Fruit fly (Drosophila melanogaster) whole organism: Measurements from ENCODE around the gene RasGAP1.

Source experiments
- CG8478 ChIP-seq: fragments of >200 bp; optimal IDR thresholded peaks from 2 replicates; lab custom pipeline; 2018; ENCODE audit warnings: inconsistent platforms
- Dll ChIP-seq: fragments of >200 bp; optimal IDR thresholded peaks from 2 replicates; lab custom pipeline; 2017
- EcR ChIP-seq, 2 experiments: fragments of >200 bp; optimal IDR thresholded peaks; 2 replicates each; lab custom pipeline; 2017; ENCODE audit warnings: missing biosample characterization in 2 of 2, missing genetic modification characterization in 2 of 2, missing genetic modification reagents in 2 of 2
- pan ChIP-seq: fragments of >200 bp; optimal IDR thresholded peaks from 2 replicates; lab custom pipeline; 2017
- psq ChIP-seq: fragments of >200 bp; optimal IDR thresholded peaks from 2 replicates; lab custom pipeline; 2017
- usp ChIP-seq: fragments of >200 bp; optimal IDR thresholded peaks from 2 replicates; lab custom pipeline; 2017; ENCODE audit warnings: missing biosample characterization, missing genetic modification characterization, mixed read lengths

The RasGAP1 gene

dm6 chr3L:9847420-9847977 lies 7.6 kb downstream of the RasGAP1 start:
- TF ChIP-seq EcR (GFP tag; optimal IDR thresholded peaks at IDR 0.05; lab: Kevin White, UChicago) (no peak), pan (lab: Kevin White, UChicago) (no peak), usp (GFP tag; lab: Kevin White, UChicago) (no peak), psq (lab: Kevin White, UChicago) (no peak), Dll (lab: Kevin White, UChicago) (no peak), CG8478 (lab: Kevin White, UChicago) (no peak)

DNA sequence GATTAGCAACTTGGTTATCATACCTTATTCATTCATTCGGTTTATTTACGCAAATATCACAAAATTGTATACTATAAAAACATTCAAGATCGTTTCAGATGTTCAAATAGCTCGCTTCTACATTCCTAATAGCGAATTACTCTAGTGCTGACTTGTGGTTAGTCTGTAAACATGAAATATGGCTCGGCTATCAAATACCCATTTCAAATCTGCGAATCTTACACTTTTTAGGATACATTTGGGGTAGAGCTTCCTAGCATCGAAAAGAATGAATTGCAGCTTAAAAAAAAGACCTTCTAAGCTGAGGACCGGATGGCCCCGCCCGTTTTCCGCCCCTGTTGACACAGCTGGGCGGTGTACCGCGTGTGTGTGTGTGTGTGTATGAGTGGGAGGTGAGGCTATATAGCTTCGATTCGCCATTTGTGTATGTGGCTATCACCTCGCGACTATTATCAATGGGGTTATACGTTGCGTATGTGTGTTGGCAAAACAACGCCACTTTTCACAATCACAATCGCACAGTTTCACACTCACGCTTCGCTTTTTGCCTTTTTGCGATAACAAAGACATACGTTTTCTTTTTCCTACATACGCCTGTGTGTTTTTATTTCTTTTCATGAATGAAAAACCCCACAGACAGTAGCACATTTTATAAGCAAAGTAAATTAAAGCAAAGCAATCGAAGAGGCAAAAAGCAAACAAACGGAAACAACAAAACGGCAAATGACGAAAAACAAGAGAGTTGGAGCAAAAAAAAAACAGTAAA lies 8.3 kb downstream of the RasGAP1 start:
- no peak for TF ChIP-seq usp (GFP tag; lab: Kevin White, UChicago)
- TF ChIP-seq CG8478 (lab: Kevin White, UChicago), result no peak
- no peak for TF ChIP-seq pan (lab: Kevin White, UChicago)
- TF ChIP-seq psq (lab: Kevin White, UChicago), result no peak
- no peak for TF ChIP-seq EcR (GFP tag; optimal IDR thresholded peaks at IDR 0.05; lab: Kevin White, UChicago)
- no peak for TF ChIP-seq Dll (lab: Kevin White, UChicago)

- TF ChIP-seq Dll (lab: Kevin White, UChicago) (no peak), usp (GFP tag; lab: Kevin White, UChicago) (no peak), EcR (GFP tag; optimal IDR thresholded peaks at IDR 0.05; lab: Kevin White, UChicago) (no peak), CG8478 (lab: Kevin White, UChicago) (no peak), pan (lab: Kevin White, UChicago) (no peak), psq (lab: Kevin White, UChicago) (no peak)
Observed at dm6 chr3L:9845980-9846538, 9.0 kb downstream of the RasGAP1 start.

DNA sequence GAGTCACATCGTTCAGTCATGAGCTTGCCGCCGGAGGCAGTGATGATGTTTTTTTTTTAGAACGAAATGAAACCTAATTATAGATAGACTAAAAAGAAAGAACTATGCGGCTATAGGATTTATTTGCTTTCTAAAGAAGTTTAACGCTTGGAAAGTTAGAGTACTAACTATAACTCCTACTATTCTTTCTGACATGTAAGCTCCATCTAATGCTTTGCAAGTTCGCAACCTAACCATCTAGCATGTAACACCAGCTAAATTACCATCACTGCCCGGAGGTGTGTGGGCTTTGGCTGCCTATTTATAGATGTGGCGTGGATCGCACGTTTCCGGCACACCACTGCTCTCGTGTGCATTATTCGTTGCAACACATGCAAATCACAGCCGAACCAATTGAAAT lies 13.0 kb downstream of the RasGAP1 start:
- TF ChIP-seq CG8478 (lab: Kevin White, UChicago) (no peak), usp (GFP tag; lab: Kevin White, UChicago) (no peak), pan (lab: Kevin White, UChicago) (no peak), EcR (GFP tag; optimal IDR thresholded peaks at IDR 0.05; lab: Kevin White, UChicago) (no peak), psq (lab: Kevin White, UChicago) (no peak), Dll (lab: Kevin White, UChicago) (no peak)

dm6 chr3L:9840710-9841109 lies 14.4 kb downstream of the RasGAP1 start:
- TF ChIP-seq usp (GFP tag; lab: Kevin White, UChicago), result no peak
- no peak for TF ChIP-seq CG8478 (lab: Kevin White, UChicago)
- no peak for TF ChIP-seq pan (lab: Kevin White, UChicago)
- no peak for TF ChIP-seq Dll (lab: Kevin White, UChicago)
- no peak for TF ChIP-seq psq (lab: Kevin White, UChicago)
- no peak for TF ChIP-seq EcR (GFP tag; optimal IDR thresholded peaks at IDR 0.05; lab: Kevin White, UChicago)

- no peak for TF ChIP-seq EcR (GFP tag; optimal IDR thresholded peaks at IDR 0.05; lab: Kevin White, UChicago)
- no peak for TF ChIP-seq Dll (lab: Kevin White, UChicago)
- no peak for TF ChIP-seq pan (lab: Kevin White, UChicago)
- no peak for TF ChIP-seq psq (lab: Kevin White, UChicago)
- TF ChIP-seq CG8478 (lab: Kevin White, UChicago), result no peak
- no peak for TF ChIP-seq usp (GFP tag; lab: Kevin White, UChicago)
Observed at dm6 chr3L:9838534-9838933, 16.6 kb downstream of the RasGAP1 start, which contains the start of gene Cdk8. TSS of gene Cdk8 (minus strand) at chr3L:9838670.

- TF ChIP-seq EcR (GFP tag; optimal IDR thresholded peaks at IDR 0.05; lab: Kevin White, UChicago) (no peak), CG8478 (lab: Kevin White, UChicago) (no peak), pan (lab: Kevin White, UChicago) (no peak), Dll (lab: Kevin White, UChicago) (no peak), usp (GFP tag; lab: Kevin White, UChicago) (no peak)
Observed at dm6 chr3L:9837053-9837452, 18.0 kb downstream of the RasGAP1 start.

DNA sequence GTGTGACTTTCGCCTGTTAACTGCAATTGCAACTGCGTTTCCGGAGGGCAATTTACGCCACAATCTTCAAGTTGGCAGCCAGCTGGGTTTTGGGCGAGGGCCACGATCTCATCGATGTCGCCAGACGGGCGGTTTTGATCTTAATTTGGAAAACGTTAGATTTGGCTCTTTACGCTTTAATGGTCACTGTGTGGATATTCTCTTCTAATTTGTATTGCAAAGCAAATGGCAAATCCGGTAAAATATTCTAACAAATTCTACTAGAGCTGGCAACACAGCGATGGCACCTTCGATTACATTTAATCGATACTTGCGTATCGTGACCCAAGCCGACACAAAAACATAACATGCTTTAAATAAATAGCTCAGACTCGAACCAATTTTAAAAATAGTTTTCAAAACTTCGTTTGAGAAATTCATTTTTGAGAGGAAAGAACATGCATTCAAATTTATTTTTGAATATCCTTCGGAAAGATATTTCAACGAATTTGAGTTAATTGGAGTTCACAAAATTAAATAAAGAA lies 18.5 kb downstream of the RasGAP1 start, which contains the start of gene I-2:
Gene I-2 (minus strand): TSS at position 282 of the 524 bp plus-strand sequence.
- TF ChIP-seq Dll (lab: Kevin White, UChicago) (no peak), CG8478 (lab: Kevin White, UChicago) (no peak), usp (GFP tag; lab: Kevin White, UChicago) (no peak), pan (lab: Kevin White, UChicago) (no peak), EcR (GFP tag; optimal IDR thresholded peaks at IDR 0.05; lab: Kevin White, UChicago) (no peak), psq (lab: Kevin White, UChicago) (no peak)

DNA sequence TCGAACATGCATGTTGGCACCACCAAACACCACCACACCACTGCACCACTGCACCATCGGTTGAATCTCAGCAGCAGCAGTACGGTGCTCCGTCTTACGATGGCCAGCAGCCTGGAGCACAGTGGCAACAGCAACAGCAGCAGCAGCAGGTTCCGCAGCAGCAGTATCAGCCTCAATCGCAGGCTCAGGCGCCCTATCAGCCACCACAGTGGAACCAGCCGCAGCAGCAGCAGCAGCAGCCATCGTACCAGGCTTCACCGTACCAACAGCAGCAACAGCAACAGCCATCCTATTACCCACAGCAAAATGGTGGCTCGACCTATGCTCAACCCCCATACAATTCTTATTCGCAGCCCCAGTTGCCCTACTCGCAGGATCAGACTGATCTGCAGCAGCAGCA lies 23.0 kb downstream of the RasGAP1 start:
- no peak for TF ChIP-seq CG8478 (lab: Kevin White, UChicago)

DNA sequence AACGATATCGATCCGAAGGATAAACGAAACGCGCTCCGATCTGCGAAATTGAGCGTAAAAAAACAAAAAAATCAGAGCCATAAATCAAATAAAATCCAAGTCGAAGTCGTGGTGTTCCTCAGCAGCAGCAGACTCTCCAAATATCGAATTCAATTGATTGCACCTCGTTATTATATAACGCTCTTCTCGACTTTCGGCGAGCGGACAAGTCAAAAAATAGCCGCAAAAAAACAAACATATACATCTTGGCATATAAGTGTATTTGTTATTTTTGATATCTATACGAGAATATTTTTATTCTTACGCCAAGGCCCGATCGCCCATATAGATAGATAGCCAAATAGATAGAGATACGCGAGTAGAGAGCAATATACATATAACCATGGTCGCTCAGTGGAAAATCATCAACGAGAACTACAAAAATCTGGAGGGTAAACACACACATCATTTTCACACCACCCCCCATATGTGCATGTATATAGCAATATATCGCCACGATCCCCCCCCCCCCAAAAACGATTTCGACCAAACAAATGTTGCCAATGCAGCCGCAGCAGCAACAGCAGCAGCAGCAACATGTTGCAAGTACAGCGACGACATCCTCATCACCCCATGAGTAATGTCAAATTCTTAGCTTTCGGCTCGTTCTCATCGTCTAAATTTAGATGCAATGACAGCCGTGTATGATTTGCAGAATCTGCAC lies 25.3 kb downstream of the RasGAP1 start:
- TF ChIP-seq pan (lab: Kevin White, UChicago) (no peak), Dll (lab: Kevin White, UChicago) (no peak), EcR (GFP tag; optimal IDR thresholded peaks at IDR 0.05; lab: Kevin White, UChicago) (no peak), CG8478 (lab: Kevin White, UChicago) (no peak), usp (GFP tag; lab: Kevin White, UChicago) (no peak), psq (lab: Kevin White, UChicago) (no peak)
